Worm (Caenorhabditis elegans): ENCODE measurements around the gene Y45F3A.8.
A peak's percentile ranks its signal among the peaks of the same experiment; 100 is the strongest.

DNA sequence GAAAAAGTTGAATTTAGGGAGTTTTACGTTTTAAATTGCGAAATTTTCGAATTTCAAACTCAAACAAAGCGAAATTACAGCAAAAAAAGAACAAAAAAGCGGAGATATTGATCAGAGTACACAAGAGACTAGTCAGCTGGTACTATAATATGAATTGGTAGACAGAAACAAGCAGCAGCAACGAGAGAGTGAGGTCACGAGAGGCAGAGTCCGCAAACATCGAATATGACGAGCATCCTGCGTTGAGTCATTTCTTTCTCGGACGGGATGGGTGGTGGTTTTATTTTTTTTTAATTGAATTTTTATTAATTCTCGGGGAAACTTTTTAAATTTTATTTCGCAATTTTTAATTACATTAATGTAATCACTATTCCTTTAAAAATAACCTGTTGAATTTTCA is 7.1 kb upstream of the Y45F3A.8 start:
- TF ChIP-seq ztf-23 (GFP tag; IDR thresholded peaks at IDR 0.05): 0 out of 2 replicates have a peak, but pooled peaks have one; percentile 9
- no peak for TF ChIP-seq med-1 (GFP tag; optimal IDR thresholded peaks at IDR 0.05; ENCODE audit: insufficient read depth)
- TF ChIP-seq tab-1 (GFP tag; IDR thresholded peaks at IDR 0.05): no peak

Measured in whole organism, midembryonic.